Fruit fly (Drosophila melanogaster): Measurements from ENCODE around the gene CG43319.

CG43319 gene

DNA sequence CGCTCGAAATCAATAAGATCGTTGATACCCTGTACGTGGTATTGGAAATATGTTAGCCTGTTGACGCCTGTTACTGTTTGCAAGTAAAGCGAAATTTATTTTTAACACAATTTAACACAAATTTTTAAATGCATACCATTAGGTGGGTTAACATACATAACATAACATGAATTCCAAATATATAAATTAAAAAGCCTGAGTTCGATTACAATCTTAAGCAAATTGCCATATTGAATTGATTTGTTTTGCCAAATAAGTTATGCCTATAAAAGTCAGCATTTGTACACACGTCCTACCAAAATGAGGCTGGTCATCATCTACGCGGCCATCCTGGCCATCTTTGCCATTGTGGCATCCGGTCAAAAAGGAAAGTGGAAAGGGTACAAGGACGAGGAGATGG, at the start of gene CG43319:
CG43319 (plus strand) TSS at position 301 of the 400 bp plus-strand sequence.
- TF ChIP-seq cic (GFP tag; optimal IDR thresholded peaks at IDR 0.05): no peak
- TF ChIP-seq ovo (GFP tag; optimal IDR thresholded peaks at IDR 0.05): no peak
- no peak for TF ChIP-seq CG5204 (GFP tag; optimal IDR thresholded peaks at IDR 0.05)

DNA sequence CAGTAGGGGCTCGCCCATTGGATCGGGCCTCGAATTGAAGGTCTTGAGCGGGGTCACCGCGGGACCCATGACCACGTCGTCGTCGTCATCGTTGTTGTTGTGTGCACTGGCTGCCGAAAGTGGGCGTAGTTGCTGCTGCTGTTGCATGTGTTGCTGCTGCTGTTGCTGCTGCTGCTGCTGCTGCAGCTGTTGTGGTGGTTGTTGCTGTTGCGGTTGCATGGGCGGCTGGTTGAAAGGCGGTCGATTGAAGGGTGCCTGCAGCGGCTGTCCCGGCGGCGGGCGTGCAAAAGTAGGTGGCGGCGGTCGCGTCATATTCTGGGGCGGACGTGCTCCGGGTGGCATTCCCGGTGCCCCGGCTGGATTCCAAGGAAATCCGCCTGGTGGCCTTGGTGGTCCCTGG, 46.3 kb upstream of the CG43319 start:
- no peak for TF ChIP-seq Clk (GFP tag; optimal IDR thresholded peaks at IDR 0.05)
- TF ChIP-seq kay (GFP tag; ENCODE audit: borderline replicate concordance): no peak
- TF ChIP-seq CG33017 (tag; optimal IDR thresholded peaks at IDR 0.05): no peak
- no peak for TF ChIP-seq Crg-1 (GFP tag; optimal IDR thresholded peaks at IDR 0.05)
- no peak for TF ChIP-seq CG14711 (tag; optimal IDR thresholded peaks at IDR 0.05)
- TF ChIP-seq pad (GFP tag; optimal IDR thresholded peaks at IDR 0.05): no peak
- TF ChIP-seq CG7045 (GFP tag; optimal IDR thresholded peaks at IDR 0.05): no peak
- no peak for TF ChIP-seq CG5204 (GFP tag; optimal IDR thresholded peaks at IDR 0.05)
- no peak for TF ChIP-seq toe (GFP tag; optimal IDR thresholded peaks at IDR 0.05)

DNA sequence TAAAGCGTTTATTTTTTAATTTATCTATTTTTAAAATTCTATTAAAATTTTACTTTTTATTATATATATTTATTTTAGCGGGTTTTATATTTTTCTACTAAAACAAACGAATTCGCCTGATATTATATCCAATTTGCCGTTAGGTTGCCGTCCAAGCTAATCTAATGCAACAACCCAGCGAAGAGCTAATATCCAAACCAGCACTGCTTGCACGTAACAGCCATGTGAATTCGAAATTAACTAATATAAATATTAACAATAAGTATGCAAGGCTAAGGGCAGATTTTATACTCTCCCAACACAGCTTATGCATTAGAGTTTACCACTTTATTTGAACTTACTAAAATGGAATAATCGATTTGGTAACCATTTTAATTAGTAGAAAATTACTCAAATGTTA, 42.4 kb upstream of the CG43319 start:
- TF ChIP-seq pad (GFP tag; optimal IDR thresholded peaks at IDR 0.05) (no peak), CG33017 (tag; optimal IDR thresholded peaks at IDR 0.05) (no peak), CG11617 (GFP tag; optimal IDR thresholded peaks at IDR 0.05) (no peak), bab1 (GFP tag; optimal IDR thresholded peaks at IDR 0.05) (no peak), Crg-1 (GFP tag; optimal IDR thresholded peaks at IDR 0.05) (no peak), toe (GFP tag; optimal IDR thresholded peaks at IDR 0.05) (no peak), cnc (optimal IDR thresholded peaks at IDR 0.05) (no peak), kay (GFP tag; ENCODE audit: borderline replicate concordance) (no peak), CG7101 (tag; optimal IDR thresholded peaks at IDR 0.05) (no peak), CG5204 (GFP tag; optimal IDR thresholded peaks at IDR 0.05) (no peak), Clk (GFP tag; optimal IDR thresholded peaks at IDR 0.05) (no peak), CG14711 (tag; optimal IDR thresholded peaks at IDR 0.05) (no peak)

DNA sequence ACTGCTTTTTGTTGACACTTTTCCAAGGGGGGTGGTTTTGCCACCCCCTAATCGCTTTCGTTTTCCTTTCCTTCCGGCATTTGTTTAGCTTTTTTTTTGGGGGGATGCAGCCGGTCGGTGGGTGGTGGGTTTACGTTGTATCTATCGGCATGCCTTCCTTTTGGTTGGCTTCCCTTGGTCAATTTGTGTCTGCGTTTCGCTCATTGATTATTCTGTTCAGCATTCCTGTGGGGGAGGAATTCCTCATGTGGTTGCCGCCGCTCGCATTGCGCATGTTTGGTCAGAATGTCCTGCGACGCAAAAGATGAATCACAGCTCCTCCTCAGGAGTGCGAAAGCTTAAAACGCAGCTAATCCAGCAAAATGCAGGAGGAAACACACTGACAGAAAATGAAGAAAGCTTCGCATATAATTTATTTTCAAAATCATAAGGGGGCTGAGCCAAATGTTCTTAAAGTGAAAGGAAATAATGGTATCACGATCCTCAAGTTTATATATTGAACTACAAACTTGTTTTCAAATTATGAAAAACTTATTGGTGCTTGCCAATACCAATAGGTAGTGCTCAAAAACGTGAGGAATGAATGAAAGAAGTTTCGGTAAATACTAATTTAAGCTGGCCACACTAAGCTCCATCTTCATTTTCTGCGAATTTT, 41.8 kb upstream of the CG43319 start, which contains the start of gene RpS10a:
RpS10a (plus strand) TSS at position 605 of the 655 bp plus-strand sequence.
- no peak for TF ChIP-seq CG1620 (GFP tag; optimal IDR thresholded peaks at IDR 0.05)
- TF ChIP-seq CG5204 (GFP tag; optimal IDR thresholded peaks at IDR 0.05): no peak

DNA sequence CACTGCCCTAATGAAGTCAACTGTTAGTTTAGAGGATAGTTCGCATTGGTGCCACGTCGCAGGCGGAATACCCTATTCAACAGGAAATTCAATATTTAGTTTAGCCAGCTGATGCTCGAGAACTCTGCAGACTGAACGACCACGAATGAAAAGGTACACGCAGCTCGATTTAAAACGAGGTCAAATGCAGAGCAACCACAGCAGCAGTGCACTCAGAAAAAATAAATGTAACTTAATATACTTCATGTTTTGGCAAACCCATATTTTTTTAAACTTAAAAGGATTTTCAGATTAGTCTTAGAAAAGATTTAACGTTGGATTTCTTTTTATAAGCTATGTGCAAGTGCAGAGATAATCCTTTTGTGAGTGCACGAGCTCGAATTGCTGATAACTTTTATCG, 39.0 kb upstream of the CG43319 start:
- TF ChIP-seq Mnt (GFP tag; optimal IDR thresholded peaks at IDR 0.05) (no peak), CG5204 (GFP tag; optimal IDR thresholded peaks at IDR 0.05) (peak; percentile 10)

DNA sequence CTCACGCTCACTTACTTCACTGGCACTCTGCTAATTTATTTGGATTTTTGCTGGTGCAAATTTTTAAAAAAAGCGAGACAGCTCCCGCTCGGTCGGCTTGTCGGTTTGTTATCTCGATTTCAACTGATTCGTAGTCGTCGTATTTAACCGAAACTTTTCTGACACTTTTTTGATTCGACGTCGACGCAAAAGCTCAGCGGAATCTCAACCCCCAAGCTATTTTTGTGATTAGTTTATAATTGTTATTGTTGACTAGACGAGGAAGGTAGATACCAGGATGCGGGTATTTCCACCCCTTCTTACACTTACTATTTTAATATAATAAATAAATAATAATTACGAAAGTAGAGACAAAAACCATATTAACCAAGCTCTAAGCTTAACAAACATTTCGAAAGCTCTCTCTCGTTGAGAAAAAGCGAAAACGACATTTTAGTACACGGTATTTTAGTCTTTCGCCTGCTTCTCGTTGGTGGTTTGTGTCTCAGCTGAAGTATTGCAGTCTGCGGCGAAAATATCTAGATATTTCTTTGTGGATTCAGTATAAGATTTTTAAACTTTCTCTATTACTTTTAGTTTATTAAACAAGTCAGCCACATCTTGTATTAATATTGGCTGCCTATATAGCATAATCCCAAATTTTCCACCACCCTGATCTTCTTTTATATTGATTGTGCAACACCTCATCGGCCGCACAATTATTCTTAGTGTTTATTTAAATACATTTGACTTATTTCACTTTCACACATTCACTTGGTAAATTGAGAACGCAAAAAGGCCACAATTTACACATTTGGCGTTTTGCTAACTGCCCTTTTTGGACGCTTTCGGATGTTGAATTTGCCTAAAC, 37.2 kb upstream of the CG43319 start, which contains the start of gene tau:
tau (minus strand) TSS at position 311 of the 850 bp plus-strand sequence.
- TF ChIP-seq cic (GFP tag; optimal IDR thresholded peaks at IDR 0.05): peak; percentile 16
- peak; percentile 71 for TF ChIP-seq kay (GFP tag; ENCODE audit: borderline replicate concordance)
- TF ChIP-seq cnc (optimal IDR thresholded peaks at IDR 0.05): no peak

DNA sequence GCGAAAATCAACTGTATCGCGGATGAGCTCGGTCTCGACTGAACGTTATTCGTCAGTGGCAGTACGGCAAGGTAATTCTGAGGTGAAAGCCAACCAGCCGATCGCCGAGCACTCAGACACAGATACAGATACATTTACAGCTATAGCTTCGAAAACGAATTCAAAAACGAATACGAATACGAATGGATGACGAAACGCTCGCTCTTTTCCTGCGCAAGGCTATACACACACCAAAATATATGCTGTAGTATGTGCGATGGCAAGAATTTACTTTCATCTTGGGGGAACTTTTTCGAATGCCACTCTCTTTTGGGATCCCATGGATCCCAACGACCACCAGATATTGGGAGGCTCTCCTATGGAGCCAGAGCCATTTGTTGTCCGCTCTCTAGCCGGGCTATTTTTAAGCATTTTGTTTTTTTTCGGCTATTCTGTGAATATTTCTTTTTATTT, 34.0 kb upstream of the CG43319 start, which contains the start of gene Mlc1:
Mlc1 (minus strand) TSS at position 51 of the 453 bp plus-strand sequence.
- no peak for TF ChIP-seq cic (GFP tag; optimal IDR thresholded peaks at IDR 0.05)
- TF ChIP-seq CG7045 (GFP tag; optimal IDR thresholded peaks at IDR 0.05): no peak
- no peak for TF ChIP-seq Clk (GFP tag; optimal IDR thresholded peaks at IDR 0.05)
- TF ChIP-seq toe (GFP tag; optimal IDR thresholded peaks at IDR 0.05): no peak
- no peak for TF ChIP-seq CG7101 (tag; optimal IDR thresholded peaks at IDR 0.05)
- no peak for TF ChIP-seq ovo (GFP tag; optimal IDR thresholded peaks at IDR 0.05)
- TF ChIP-seq bab1 (GFP tag; optimal IDR thresholded peaks at IDR 0.05): no peak
- no peak for TF ChIP-seq CG33017 (tag; optimal IDR thresholded peaks at IDR 0.05)
- no peak for TF ChIP-seq Crg-1 (GFP tag; optimal IDR thresholded peaks at IDR 0.05)
- TF ChIP-seq CG5204 (GFP tag; optimal IDR thresholded peaks at IDR 0.05): no peak
- no peak for TF ChIP-seq cnc (optimal IDR thresholded peaks at IDR 0.05)
- TF ChIP-seq CG11617 (GFP tag; optimal IDR thresholded peaks at IDR 0.05): no peak
- no peak for TF ChIP-seq CG1620 (GFP tag; optimal IDR thresholded peaks at IDR 0.05)
- TF ChIP-seq pad (GFP tag; optimal IDR thresholded peaks at IDR 0.05): no peak
- TF ChIP-seq Hr96 (GFP tag; optimal IDR thresholded peaks at IDR 0.05): no peak

DNA sequence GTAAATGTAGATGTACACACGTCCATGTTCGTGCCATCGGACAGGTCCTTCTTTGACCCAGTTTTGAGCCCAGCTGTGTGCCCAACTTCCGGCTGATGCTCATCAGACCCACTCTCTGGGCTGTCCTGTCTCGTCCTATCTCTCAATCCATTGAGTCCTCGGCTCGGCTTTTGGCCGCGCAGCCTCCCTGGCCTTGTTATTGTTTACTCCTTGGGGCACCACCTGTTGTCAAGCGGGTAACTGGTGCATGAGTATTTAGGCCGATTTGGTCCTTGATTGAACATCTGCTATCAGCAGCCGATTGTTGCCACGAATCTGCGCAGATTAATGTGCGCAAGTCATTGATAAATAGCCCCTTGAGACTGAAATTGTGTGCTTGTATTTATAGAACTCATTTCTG, 32.7 kb upstream of the CG43319 start:
- TF ChIP-seq CG14711 (tag; optimal IDR thresholded peaks at IDR 0.05): no peak
- TF ChIP-seq CG12768 (GFP tag; optimal IDR thresholded peaks at IDR 0.05): no peak
- TF ChIP-seq Hr96 (GFP tag; optimal IDR thresholded peaks at IDR 0.05): no peak
- no peak for TF ChIP-seq CG11617 (GFP tag; optimal IDR thresholded peaks at IDR 0.05)
- no peak for TF ChIP-seq CG5204 (GFP tag; optimal IDR thresholded peaks at IDR 0.05)
- TF ChIP-seq Crg-1 (GFP tag; optimal IDR thresholded peaks at IDR 0.05): no peak
- TF ChIP-seq Mnt (GFP tag; optimal IDR thresholded peaks at IDR 0.05): no peak
- TF ChIP-seq bab1 (GFP tag; optimal IDR thresholded peaks at IDR 0.05): no peak
- TF ChIP-seq cnc (optimal IDR thresholded peaks at IDR 0.05): no peak
- no peak for TF ChIP-seq Clk (GFP tag; optimal IDR thresholded peaks at IDR 0.05)
- TF ChIP-seq ovo (GFP tag; optimal IDR thresholded peaks at IDR 0.05): no peak
- no peak for TF ChIP-seq CG7101 (tag; optimal IDR thresholded peaks at IDR 0.05)
- no peak for TF ChIP-seq CG7045 (GFP tag; optimal IDR thresholded peaks at IDR 0.05)
- TF ChIP-seq pad (GFP tag; optimal IDR thresholded peaks at IDR 0.05): no peak
- no peak for TF ChIP-seq CG33017 (tag; optimal IDR thresholded peaks at IDR 0.05)
- no peak for TF ChIP-seq tj (GFP tag; optimal IDR thresholded peaks at IDR 0.05)
- TF ChIP-seq cic (GFP tag; optimal IDR thresholded peaks at IDR 0.05): no peak
- TF ChIP-seq toe (GFP tag; optimal IDR thresholded peaks at IDR 0.05): no peak
- no peak for TF ChIP-seq CG1620 (GFP tag; optimal IDR thresholded peaks at IDR 0.05)
- TF ChIP-seq kay (GFP tag; ENCODE audit: borderline replicate concordance): no peak
